Fruit fly (Drosophila melanogaster): ENCODE measurements around the gene Vps24.

Gene Vps24

dm6 chr3R:4333964-4334363 is 23.2 kb upstream of the Vps24 start, which contains the start of gene CG9776 (continued):
- TF ChIP-seq mld (GFP tag; IDR thresholded peaks at IDR 0.05; ENCODE audit: partially characterized antibody) (peak; percentile 98), shn (GFP tag; optimal IDR thresholded peaks at IDR 0.05) (peak; percentile 71), dm (GFP tag; optimal IDR thresholded peaks at IDR 0.05) (peak; percentile 65), CG10209 (GFP tag; optimal IDR thresholded peaks at IDR 0.05) (peak; percentile 61), CG8765 (GFP tag; IDR thresholded peaks at IDR 0.05) (0 out of 2 replicates have a peak, but pooled peaks have one; percentile 38), dati (GFP tag; IDR thresholded peaks at IDR 0.05) (no peak), dysf (GFP tag; IDR thresholded peaks at IDR 0.05) (peak; percentile 74), fd64A (GFP tag; optimal IDR thresholded peaks at IDR 0.05) (no peak), ftz-f1 (GFP tag; optimal IDR thresholded peaks at IDR 0.05) (peak; percentile 54), ab (GFP tag; optimal IDR thresholded peaks at IDR 0.05) (no peak), row (GFP tag; IDR thresholded peaks at IDR 0.05) (peak; percentile 87), CG12236 (GFP tag; optimal IDR thresholded peaks at IDR 0.05) (no peak), Dref (GFP tag; IDR thresholded peaks at IDR 0.05) (peak; percentile 99), CG10979 (tag; optimal IDR thresholded peaks at IDR 0.05) (no peak), twi (tag; optimal IDR thresholded peaks at IDR 0.05) (no peak), exex (tag; optimal IDR thresholded peaks at IDR 0.05) (no peak), Poxn (GFP tag; IDR thresholded peaks at IDR 0.05) (no peak), Xrp1 (GFP tag; IDR thresholded peaks at IDR 0.05) (peak; percentile 70), CG15269 (tag; optimal IDR thresholded peaks at IDR 0.05) (no peak), croc (GFP tag; conservative IDR thresholded peaks at IDR 0.05) (0 out of 3 replicates have a peak, but pooled peaks have one; percentile 17), CG9797 (GFP tag; optimal IDR thresholded peaks at IDR 0.05) (peak; percentile 51), Vsx1 (GFP tag; optimal IDR thresholded peaks at IDR 0.05) (no peak), Hr78 (GFP tag; optimal IDR thresholded peaks at IDR 0.05) (peak in 1 of 2 experiments; percentile 27), unpg (GFP tag; optimal IDR thresholded peaks at IDR 0.05) (no peak), ara (GFP tag; IDR thresholded peaks at IDR 0.05) (peak; percentile 63; the same call in 1 of the 2 replicates), CG8290 (GFP tag; optimal IDR thresholded peaks at IDR 0.05) (peak; percentile 84), CG8290 (tag; optimal IDR thresholded peaks at IDR 0.05) (peak; percentile 67 to 93), CG4328 (GFP tag; optimal IDR thresholded peaks at IDR 0.05) (no peak), CG11456 (GFP tag; IDR thresholded peaks at IDR 0.05) (peak; percentile 77; the same call in 2 of the 3 replicates), CG9437 (GFP tag; optimal IDR thresholded peaks at IDR 0.05) (peak; percentile 61), gem (tag; optimal IDR thresholded peaks at IDR 0.05) (no peak), CG3407 (GFP tag; optimal IDR thresholded peaks at IDR 0.05) (no peak), jigr1 (GFP tag; IDR thresholded peaks at IDR 0.05) (no peak), CG17328 (GFP tag; IDR thresholded peaks at IDR 0.05) (peak; percentile 38; the same call in 1 of the 2 replicates), CG3065 (GFP tag; optimal IDR thresholded peaks at IDR 0.05) (peak; percentile 39), chinmo (GFP tag; IDR thresholded peaks at IDR 0.05; ENCODE audit: partially characterized antibody) (peak; percentile 99), tap (tag; optimal IDR thresholded peaks at IDR 0.05) (no peak), sr (GFP tag; IDR thresholded peaks at IDR 0.05) (no peak), CG13775 (GFP tag; optimal IDR thresholded peaks at IDR 0.05) (peak; percentile 35), zfh1 (GFP tag; IDR thresholded peaks at IDR 0.05) (peak; percentile 61; the same call in 1 of the 3 replicates), Dek (tag; optimal IDR thresholded peaks at IDR 0.05) (no peak), fu2 (GFP tag; optimal IDR thresholded peaks at IDR 0.05) (peak; percentile 52), zfh2 (GFP tag; optimal IDR thresholded peaks at IDR 0.05) (peak; percentile 55), CG10959 (GFP tag; IDR thresholded peaks at IDR 0.05) (no peak), pfk (GFP tag; optimal IDR thresholded peaks at IDR 0.05) (no peak), so (GFP tag; IDR thresholded peaks at IDR 0.05) (no peak), Xbp1 (GFP tag; optimal IDR thresholded peaks at IDR 0.05) (peak; percentile 78), peb (GFP tag; IDR thresholded peaks at IDR 0.05) (no peak), pzg (GFP tag; optimal IDR thresholded peaks at IDR 0.05) (peak; percentile 94), CG12071 (GFP tag; optimal IDR thresholded peaks at IDR 0.05) (no peak), Drgx (GFP tag; IDR thresholded peaks at IDR 0.05) (no peak), Sry-β (GFP tag; optimal IDR thresholded peaks at IDR 0.05) (peak; percentile 24)
